Worm (Caenorhabditis elegans): ENCODE results near the gene chc-1.

chc-1 gene

ce11 chrIII:10214540-10214979 lies 10.9 kb downstream of the chc-1 start (continued):
- TF ChIP-seq hlh-30 (tag; optimal IDR thresholded peaks at IDR 0.05; ENCODE audit: insufficient read depth): peak; percentile 58
- no peak for TF ChIP-seq aha-1 (tag)
- TF ChIP-seq vab-7 (GFP tag; IDR thresholded peaks at IDR 0.05): no peak
- TF ChIP-seq nhr-76 (tag; optimal IDR thresholded peaks at IDR 0.05): no peak
- TF ChIP-seq madf-5 (GFP tag; IDR thresholded peaks at IDR 0.05): no peak; a peak in 1 of 4 replicates
- TF ChIP-seq Y105C5A.15 (GFP tag; IDR thresholded peaks at IDR 0.05): peak; percentile 90
- peak; percentile 80 for TF ChIP-seq spr-3 (GFP tag; optimal IDR thresholded peaks at IDR 0.05)
- TF ChIP-seq ces-1 (GFP tag; optimal IDR thresholded peaks at IDR 0.05): no peak
- peak; percentile 90 for TF ChIP-seq ama-1 (optimal IDR thresholded peaks at IDR 0.05)
- TF ChIP-seq D1046.2 (GFP tag; IDR thresholded peaks at IDR 0.05): peak; percentile 81; the same call in 1 of the 2 replicates
- no peak for TF ChIP-seq ceh-28 (tag; optimal IDR thresholded peaks at IDR 0.05)
- peak; percentile 86 for TF ChIP-seq sdz-12 (GFP tag; optimal IDR thresholded peaks at IDR 0.05)
- peak; percentile 43 for TF ChIP-seq lin-13 (GFP tag; optimal IDR thresholded peaks at IDR 0.05)
- TF ChIP-seq nhr-41 (GFP tag; IDR thresholded peaks at IDR 0.05): 0 out of 2 replicates have a peak, but pooled peaks have one; percentile 19
- peak; percentile 70 for TF ChIP-seq Y48G9A.11 (GFP tag; IDR thresholded peaks at IDR 0.05)
- peak; percentile 40 to 51 for TF ChIP-seq daf-16 (GFP tag; optimal IDR thresholded peaks at IDR 0.05)
- peak; percentile 69 for TF ChIP-seq daf-16 (tag; optimal IDR thresholded peaks at IDR 0.05)
- peak; percentile 17 for TF ChIP-seq rbr-2 (tag; optimal IDR thresholded peaks at IDR 0.05)
- peak; percentile 5 for TF ChIP-seq zfp-2 (tag; optimal IDR thresholded peaks at IDR 0.05)
- no peak for TF ChIP-seq daf-12 (tag; optimal IDR thresholded peaks at IDR 0.05)
- TF ChIP-seq ceh-44 (GFP tag; IDR thresholded peaks at IDR 0.05): no peak
- TF ChIP-seq T26A8.4 (GFP tag; IDR thresholded peaks at IDR 0.05): peak; percentile 91
- peak; percentile 75 for TF ChIP-seq nhr-77 (tag; optimal IDR thresholded peaks at IDR 0.05)
- TF ChIP-seq lsy-2 (tag; optimal IDR thresholded peaks at IDR 0.05): peak; percentile 5 to 74
- no peak for TF ChIP-seq aly-2 (tag; optimal IDR thresholded peaks at IDR 0.05)
- no peak for TF ChIP-seq mxl-2 (GFP tag; conservative IDR thresholded peaks at IDR 0.05)
- 0 out of 2 replicates have a peak, but pooled peaks have one; percentile 32 for TF ChIP-seq lim-7 (GFP tag; IDR thresholded peaks at IDR 0.05)
- peak; percentile 65 for TF ChIP-seq nhr-48 (tag; optimal IDR thresholded peaks at IDR 0.05)
- no peak for TF ChIP-seq lin-29 (GFP tag; IDR thresholded peaks at IDR 0.05)
- TF ChIP-seq gei-8 (GFP tag; optimal IDR thresholded peaks at IDR 0.05): peak; percentile 52
- 0 out of 2 replicates have a peak, but pooled peaks have one; percentile 58 for TF ChIP-seq snpc-1.2 (GFP tag; IDR thresholded peaks at IDR 0.05)
- TF ChIP-seq egl-27 (tag; optimal IDR thresholded peaks at IDR 0.05): no peak
- TF ChIP-seq Y75B8A.6 (GFP tag; IDR thresholded peaks at IDR 0.05): peak; percentile 93
- TF ChIP-seq F49E8.2 (tag; optimal IDR thresholded peaks at IDR 0.05; ENCODE audit: borderline replicate concordance): peak; percentile 19
- peak; percentile 59 for TF ChIP-seq dmd-6 (GFP tag; IDR thresholded peaks at IDR 0.05)
- peak; percentile 87 for TF ChIP-seq dve-1 (tag; optimal IDR thresholded peaks at IDR 0.05; ENCODE audit: insufficient read depth)
- no peak for TF ChIP-seq fkh-10 (GFP tag; optimal IDR thresholded peaks at IDR 0.05)
- TF ChIP-seq spr-1 (tag; optimal IDR thresholded peaks at IDR 0.05): peak; percentile 56
- TF ChIP-seq F37D6.2 (tag; optimal IDR thresholded peaks at IDR 0.05): no peak
- TF ChIP-seq mdt-29 (GFP tag; IDR thresholded peaks at IDR 0.05): peak; percentile 64
- no peak for TF ChIP-seq nhr-11 (tag; optimal IDR thresholded peaks at IDR 0.05)
- TF ChIP-seq fos-1 (tag; optimal IDR thresholded peaks at IDR 0.05): peak; percentile 32
- no peak for TF ChIP-seq ztf-11 (tag; optimal IDR thresholded peaks at IDR 0.05)
- TF ChIP-seq F26F4.8 (GFP tag; conservative IDR thresholded peaks at IDR 0.05): 0 out of 2 replicates have a peak, but pooled peaks have one; percentile 48
- no peak for TF ChIP-seq ceh-62 (tag; optimal IDR thresholded peaks at IDR 0.05)
- TF ChIP-seq tag-97 (GFP tag; IDR thresholded peaks at IDR 0.05): no peak
- TF ChIP-seq set-16 (GFP tag; IDR thresholded peaks at IDR 0.05): peak; percentile 27; the same call in 1 of the 2 replicates
- TF ChIP-seq daf-8 (GFP tag; IDR thresholded peaks at IDR 0.05): no peak
- TF ChIP-seq snpc-4 (tag; optimal IDR thresholded peaks at IDR 0.05): no peak
- TF ChIP-seq nhr-28 (tag; optimal IDR thresholded peaks at IDR 0.05): no peak
- peak; percentile 71; the same call in 1 of the 2 replicates for TF ChIP-seq nhr-42 (GFP tag; IDR thresholded peaks at IDR 0.05)
- TF ChIP-seq nhr-25 (tag; optimal IDR thresholded peaks at IDR 0.05; ENCODE audit: borderline replicate concordance, insufficient read depth): peak; percentile 69
